Worm (Caenorhabditis elegans) whole organism, L1 larva: Measurements from ENCODE around the gene nhr-16.

Experiments used
- alr-1 ChIP-seq: fragments of 200-800 bp; sonication (Bioruptor generic); optimal IDR thresholded peaks from 2 replicates; lab custom pipeline; 2018; ENCODE audit warnings: borderline replicate concordance, mild to moderate bottlenecking, missing genetic modification characterization, missing compliant biosample characterization
- hlh-4 ChIP-seq: sonication (generic microtip); optimal IDR thresholded peaks from 2 replicates; lab custom pipeline; 2016; ENCODE audit warnings: mild to moderate bottlenecking, missing genetic modification characterization, missing compliant biosample characterization
- nhr-237 ChIP-seq: fragments of 150-350 bp; optimal IDR thresholded peaks from 2 replicates; lab custom pipeline; 2014; ENCODE audit warnings: missing biosample characterization, missing genetic modification characterization
- unc-130 ChIP-seq: fragments of 150-350 bp; optimal IDR thresholded peaks from 2 replicates; lab custom pipeline; 2017; ENCODE audit warnings: missing biosample characterization, missing genetic modification characterization, inconsistent platforms
- ztf-11 ChIP-seq, 2 experiments: sonication (generic microtip); optimal IDR thresholded peaks; 2 replicates each; lab custom pipeline; 2016 to 2017; ENCODE audit warnings: missing genetic modification characterization in 2 of 2, missing biosample characterization in 1 of 2, missing compliant biosample characterization in 1 of 2

The nhr-16 gene

ce11 chrII:4489288-4489687 lies 50.7 kb downstream of the nhr-16 start, which contains the start of gene T05C1.3:
TSS of gene T05C1.3 (minus strand) at chrII:4489388.
- TF ChIP-seq hlh-4 (tag; lab: Kevin White, UChicago) (no peak), alr-1 (tag; lab: Kevin White, UChicago) (no peak), ztf-11 (tag; optimal IDR thresholded peaks at IDR 0.05; lab: Kevin White, UChicago) (no peak), nhr-237 (no peak), unc-130 (tag; lab: Kevin White, UChicago) (no peak)
- TF ChIP-seq, all 84 proteins: peak for 0
